Worm (Caenorhabditis elegans) whole organism, L4 larva: ENCODE results near the gene K02A2.5.

Experiments used
- ama-1 ChIP-seq: fragments of 150-350 bp; optimal IDR thresholded peaks from 2 replicates; lab custom pipeline; 2014; ENCODE audit warnings: inconsistent platforms, mixed read lengths
- dpl-1 ChIP-seq: fragments of 150-350 bp; optimal IDR thresholded peaks from 2 replicates; lab custom pipeline; 2014; ENCODE audit warnings: missing biosample characterization, missing genetic modification reagents, missing genetic modification characterization
- lin-15B ChIP-seq: fragments of 150-350 bp; sonication (generic microtip); optimal IDR thresholded peaks from 3 replicates; lab custom pipeline; 2014; ENCODE audit warnings: missing biosample characterization, missing genetic modification characterization
- nhr-237 ChIP-seq: sonication (generic microtip); optimal IDR thresholded peaks from 2 replicates; lab custom pipeline; 2017; ENCODE audit warnings: missing biosample characterization, missing genetic modification characterization
- nhr-77 ChIP-seq: fragments of 150-350 bp; optimal IDR thresholded peaks from 2 replicates; lab custom pipeline; 2014; ENCODE audit warnings: missing biosample characterization, missing genetic modification characterization
- snpc-4 ChIP-seq: fragments of 150-350 bp; optimal IDR thresholded peaks from 2 replicates; lab custom pipeline; 2014; ENCODE audit warnings: missing biosample characterization, missing genetic modification characterization
- spr-3 ChIP-seq: fragments of 200-800 bp; sonication (Bioruptor generic); optimal IDR thresholded peaks from 2 replicates; lab custom pipeline; 2018; ENCODE audit warnings: mild to moderate bottlenecking, missing genetic modification characterization, missing compliant biosample characterization

ce11 chrII:7385442-7385841 lies 26.4 kb downstream of the K02A2.5 start, which contains the start of gene sre-3:
- TF ChIP-seq ama-1 (no peak), lin-15B (tag; lab: Kevin White, UChicago) (no peak), snpc-4 (no peak), nhr-77 (tag; lab: Kevin White, UChicago) (no peak), nhr-237 (tag; lab: Kevin White, UChicago) (no peak), spr-3 (no peak), dpl-1 (GFP tag; lab: Kevin White, UChicago) (no peak)
